Worm (Caenorhabditis elegans): Measurements from ENCODE around the gene srt-74.

The srt-74 gene

ce11 chrV:14320730-14321319, 38.7 kb upstream of the srt-74 start (continued):
- TF ChIP-seq pha-4 (GFP tag; IDR thresholded peaks at IDR 0.05): peak; percentile 33; the same call in 1 of the 2 replicates
- TF ChIP-seq pha-4 (tag; optimal IDR thresholded peaks at IDR 0.05): no peak
- TF ChIP-seq fkh-10 (GFP tag; optimal IDR thresholded peaks at IDR 0.05): no peak
- TF ChIP-seq unc-39 (tag; optimal IDR thresholded peaks at IDR 0.05): no peak
- TF ChIP-seq vab-7 (GFP tag; IDR thresholded peaks at IDR 0.05): no peak
- no peak for TF ChIP-seq mxl-3 (GFP tag; optimal IDR thresholded peaks at IDR 0.05)
- TF ChIP-seq ceh-20 (GFP tag; IDR thresholded peaks at IDR 0.05): no peak

- TF ChIP-seq dmd-6 (GFP tag; IDR thresholded peaks at IDR 0.05): no peak
- TF ChIP-seq zfp-2 (tag; optimal IDR thresholded peaks at IDR 0.05): no peak
- TF ChIP-seq set-16 (GFP tag; IDR thresholded peaks at IDR 0.05): no peak
- TF ChIP-seq nhr-28 (tag; optimal IDR thresholded peaks at IDR 0.05): no peak
- no peak for TF ChIP-seq jun-1 (tag; optimal IDR thresholded peaks at IDR 0.05)
- no peak for TF ChIP-seq mes-2 (tag; optimal IDR thresholded peaks at IDR 0.05; ENCODE audit: poor library complexity, severe bottlenecking)
- TF ChIP-seq vab-7 (GFP tag; IDR thresholded peaks at IDR 0.05): no peak
- no peak for TF ChIP-seq hif-1 (tag; optimal IDR thresholded peaks at IDR 0.05)
- no peak for TF ChIP-seq nhr-11 (tag; optimal IDR thresholded peaks at IDR 0.05)
- TF ChIP-seq nhr-102 (tag; optimal IDR thresholded peaks at IDR 0.05): no peak
- TF ChIP-seq ceh-20 (GFP tag; IDR thresholded peaks at IDR 0.05): no peak
- TF ChIP-seq nhr-77 (tag; optimal IDR thresholded peaks at IDR 0.05): no peak
- TF ChIP-seq D1046.2 (GFP tag; IDR thresholded peaks at IDR 0.05): no peak
- no peak for TF ChIP-seq dmd-9 (GFP tag; IDR thresholded peaks at IDR 0.05)
- TF ChIP-seq ZK337.2 (GFP tag; IDR thresholded peaks at IDR 0.05): no peak
- TF ChIP-seq daf-12 (tag; optimal IDR thresholded peaks at IDR 0.05): no peak
- TF ChIP-seq zfp-3 (GFP tag; conservative IDR thresholded peaks at IDR 0.05): no peak
- TF ChIP-seq ama-1 (optimal IDR thresholded peaks at IDR 0.05): no peak
- TF ChIP-seq unc-62 (GFP tag; optimal IDR thresholded peaks at IDR 0.05 in 1 of 2): no peak
- no peak for TF ChIP-seq unc-62 (tag; optimal IDR thresholded peaks at IDR 0.05)
These were observed 38.1 kb upstream of the srt-74 start, which contains the start of gene F47B8.14 for ce11 chrV:14320246-14320645. F47B8.14 (plus strand) TSS chrV:14320546.

- TF ChIP-seq lin-38 (GFP tag; IDR thresholded peaks at IDR 0.05) (no peak), aha-1 (tag) (peak; percentile 21), set-16 (GFP tag; IDR thresholded peaks at IDR 0.05) (peak; percentile 96), D1046.2 (GFP tag; IDR thresholded peaks at IDR 0.05) (0 out of 2 replicates have a peak, but pooled peaks have one; percentile 4)
These were observed 37.1 kb upstream of the srt-74 start, which contains the start of gene F47B8.13 for ce11 chrV:14319101-14319781. F47B8.13 (minus strand) TSS chrV:14319731.

ce11 chrV:14317621-14318020, 35.5 kb upstream of the srt-74 start:
- TF ChIP-seq Y5F2A.4 (GFP tag; optimal IDR thresholded peaks at IDR 0.05) (no peak), F37D6.2 (tag; optimal IDR thresholded peaks at IDR 0.05) (no peak), nhr-25 (tag; optimal IDR thresholded peaks at IDR 0.05; ENCODE audit: borderline replicate concordance, insufficient read depth) (no peak), nhr-11 (tag; optimal IDR thresholded peaks at IDR 0.05) (peak; percentile 29), dmd-6 (GFP tag; IDR thresholded peaks at IDR 0.05) (no peak), hlh-30 (tag; optimal IDR thresholded peaks at IDR 0.05; ENCODE audit: insufficient read depth) (no peak), nhr-77 (tag; optimal IDR thresholded peaks at IDR 0.05) (no peak)

ce11 chrV:14317204-14317603, 35.1 kb upstream of the srt-74 start:
- TF ChIP-seq set-16 (GFP tag; IDR thresholded peaks at IDR 0.05) (no peak), hlh-30 (tag; optimal IDR thresholded peaks at IDR 0.05; ENCODE audit: insufficient read depth) (peak; percentile 47), nhr-28 (tag; optimal IDR thresholded peaks at IDR 0.05) (peak; percentile 20)

All from whole organism, L4 larva.